Worm (Caenorhabditis elegans): ENCODE results near the gene lpd-9.
A peak's percentile ranks its signal among the peaks of the same experiment; 100 is the strongest.

The lpd-9 gene

ce11 chrV:10572614-10573013 lies 6.5 kb upstream of the lpd-9 start, which contains the start of gene del-6:
Gene del-6 (plus strand): TSS chrV:10572914.
- no peak for TF ChIP-seq php-3 (GFP tag; IDR thresholded peaks at IDR 0.05)
- no peak for TF ChIP-seq rbr-2 (tag; optimal IDR thresholded peaks at IDR 0.05)
- TF ChIP-seq daf-12 (tag; optimal IDR thresholded peaks at IDR 0.05): no peak
- no peak for TF ChIP-seq dmd-6 (GFP tag; IDR thresholded peaks at IDR 0.05)

- TF ChIP-seq unc-62 (GFP tag; optimal IDR thresholded peaks at IDR 0.05 in 1 of 2): peak in 1 of 2 experiments; percentile 91
- no peak for TF ChIP-seq unc-62 (tag; optimal IDR thresholded peaks at IDR 0.05)
- TF ChIP-seq mdl-1 (tag; optimal IDR thresholded peaks at IDR 0.05): no peak
- TF ChIP-seq lin-29 (GFP tag; IDR thresholded peaks at IDR 0.05): no peak
- peak; percentile 32 for TF ChIP-seq aha-1 (tag)
These were observed 4.9 kb upstream of the lpd-9 start for ce11 chrV:10574197-10574596.

ce11 chrV:10576319-10576718 lies 2.8 kb upstream of the lpd-9 start, which contains the start of gene vps-54:
Gene vps-54 (minus strand): TSS chrV:10576419.
- TF ChIP-seq fkh-10 (GFP tag; optimal IDR thresholded peaks at IDR 0.05): no peak
- no peak for TF ChIP-seq pha-4 (GFP tag; IDR thresholded peaks at IDR 0.05)
- TF ChIP-seq pha-4 (tag; optimal IDR thresholded peaks at IDR 0.05): no peak
- no peak for TF ChIP-seq daf-19 (GFP tag; conservative IDR thresholded peaks at IDR 0.05)
- no peak for TF ChIP-seq nhr-111 (GFP tag; optimal IDR thresholded peaks at IDR 0.05)
- TF ChIP-seq nhr-11 (tag; optimal IDR thresholded peaks at IDR 0.05): no peak
- TF ChIP-seq daf-12 (tag; optimal IDR thresholded peaks at IDR 0.05): no peak
- no peak for TF ChIP-seq hlh-30 (tag; optimal IDR thresholded peaks at IDR 0.05; ENCODE audit: insufficient read depth)
- TF ChIP-seq F26F4.8 (GFP tag; conservative IDR thresholded peaks at IDR 0.05): no peak
- TF ChIP-seq skn-1 (tag; optimal IDR thresholded peaks at IDR 0.05): no peak
- TF ChIP-seq daf-8 (GFP tag; IDR thresholded peaks at IDR 0.05): no peak
- TF ChIP-seq F10B5.3 (tag; optimal IDR thresholded peaks at IDR 0.05): no peak
- no peak for TF ChIP-seq egl-43 (GFP tag; IDR thresholded peaks at IDR 0.05)

ce11 chrV:10578226-10578625 lies 879 bp upstream of the lpd-9 start, which contains the start of gene mics-1:
Gene mics-1 (minus strand): TSS chrV:10578326.
- TF ChIP-seq hif-1 (tag; optimal IDR thresholded peaks at IDR 0.05) (no peak), daf-19 (GFP tag; conservative IDR thresholded peaks at IDR 0.05) (0 out of 2 replicates have a peak, but pooled peaks have one; percentile 27)

ce11 chrV:10580638-10581037 lies 1.5 kb downstream of the lpd-9 start:
- TF ChIP-seq nhr-77 (tag; optimal IDR thresholded peaks at IDR 0.05) (peak; percentile 29), egl-43 (GFP tag; IDR thresholded peaks at IDR 0.05) (no peak), zip-2 (tag; optimal IDR thresholded peaks at IDR 0.05) (no peak), dve-1 (tag; optimal IDR thresholded peaks at IDR 0.05; ENCODE audit: insufficient read depth) (peak; percentile 27), rbr-2 (tag; optimal IDR thresholded peaks at IDR 0.05) (no peak), hlh-11 (tag; optimal IDR thresholded peaks at IDR 0.05) (peak; percentile 46), F49E8.2 (tag; optimal IDR thresholded peaks at IDR 0.05; ENCODE audit: borderline replicate concordance) (no peak), vab-7 (GFP tag; IDR thresholded peaks at IDR 0.05) (no peak), daf-16 (GFP tag; optimal IDR thresholded peaks at IDR 0.05) (no peak), daf-16 (tag; optimal IDR thresholded peaks at IDR 0.05) (peak; percentile 57), ceh-62 (tag; optimal IDR thresholded peaks at IDR 0.05) (no peak), nhr-42 (GFP tag; IDR thresholded peaks at IDR 0.05) (no peak), nhr-102 (tag; optimal IDR thresholded peaks at IDR 0.05) (no peak), sdz-12 (GFP tag; optimal IDR thresholded peaks at IDR 0.05) (no peak), nhr-25 (tag; optimal IDR thresholded peaks at IDR 0.05; ENCODE audit: borderline replicate concordance, insufficient read depth) (no peak), nhr-28 (tag; optimal IDR thresholded peaks at IDR 0.05) (peak; percentile 72), skn-1 (tag; optimal IDR thresholded peaks at IDR 0.05) (no peak), F37D6.2 (tag; optimal IDR thresholded peaks at IDR 0.05) (no peak), daf-12 (tag; optimal IDR thresholded peaks at IDR 0.05) (no peak), ceh-44 (GFP tag; IDR thresholded peaks at IDR 0.05) (no peak), ctbp-1 (GFP tag; IDR thresholded peaks at IDR 0.05) (no peak), lin-13 (GFP tag; optimal IDR thresholded peaks at IDR 0.05) (no peak), dmd-6 (GFP tag; IDR thresholded peaks at IDR 0.05) (peak; percentile 58; the same call in 1 of the 2 replicates), ZK546.5 (tag; optimal IDR thresholded peaks at IDR 0.05) (no peak), php-3 (GFP tag; IDR thresholded peaks at IDR 0.05) (peak; percentile 88), unc-62 (GFP tag; optimal IDR thresholded peaks at IDR 0.05 in 1 of 2) (no peak), unc-62 (tag; optimal IDR thresholded peaks at IDR 0.05) (no peak), spr-1 (tag; optimal IDR thresholded peaks at IDR 0.05) (no peak), lin-15B (tag; optimal IDR thresholded peaks at IDR 0.05) (no peak), pha-4 (GFP tag; IDR thresholded peaks at IDR 0.05) (no peak), pha-4 (tag; optimal IDR thresholded peaks at IDR 0.05) (no peak)

Measured in whole organism, L4 larva.